Fruit fly (Drosophila melanogaster) whole organism, embryonic: ENCODE results near the gene CG10993.

ENCODE experiments used
- Asciz ChIP-seq: fragments of 200-800 bp; sonication (Bioruptor generic); optimal IDR thresholded peaks from 2 replicates; lab custom pipeline; 2017; ENCODE audit warnings: missing biosample characterization, mild to moderate bottlenecking, missing genetic modification characterization, missing genetic modification reagents
- Blimp-1 ChIP-seq: fragments of 200-800 bp; sonication (Bioruptor generic); optimal IDR thresholded peaks from 3 replicates; lab custom pipeline; 2018; ENCODE audit warnings: missing biosample characterization, missing genetic modification characterization, mild to moderate bottlenecking, moderate library complexity, missing genetic modification reagents
- C15 ChIP-seq: fragments of 200-800 bp; sonication (Bioruptor generic); IDR thresholded peaks from 3 replicates; pipeline ENCODE4 v1.3.6; 2022; ENCODE audit warnings: missing biosample characterization, missing genetic modification characterization
- CG10209 ChIP-seq: fragments of 200-800 bp; sonication (Bioruptor generic); optimal IDR thresholded peaks from 3 replicates; lab custom pipeline; 2017; ENCODE audit warnings: missing biosample characterization, mild to moderate bottlenecking, missing genetic modification characterization, missing genetic modification reagents
- CG10654 ChIP-seq: fragments of 200-800 bp; sonication (Bioruptor generic); optimal IDR thresholded peaks from 2 replicates; lab custom pipeline; 2016; ENCODE audit warnings: missing biosample characterization, missing genetic modification characterization
- CG12236 ChIP-seq: fragments of 200-800 bp; sonication (Bioruptor generic); optimal IDR thresholded peaks from 2 replicates; lab custom pipeline; 2016; ENCODE audit warnings: missing biosample characterization, missing genetic modification characterization
- CG1233 ChIP-seq: fragments of 200-800 bp; sonication (Bioruptor generic); optimal IDR thresholded peaks from 4 replicates; lab custom pipeline; 2018; ENCODE audit warnings: missing biosample characterization, mild to moderate bottlenecking, missing genetic modification characterization
- CG15073 ChIP-seq: fragments of 200-800 bp; sonication (Bioruptor generic); optimal IDR thresholded peaks from 2 replicates; lab custom pipeline; 2016; ENCODE audit warnings: missing biosample characterization, missing genetic modification characterization
- CG1529 ChIP-seq: fragments of 200-800 bp; sonication (Bioruptor generic); optimal IDR thresholded peaks from 3 replicates; lab custom pipeline; 2018; ENCODE audit warnings: missing biosample characterization, missing genetic modification characterization
- CG15601 ChIP-seq: fragments of 200-800 bp; sonication (Bioruptor generic); optimal IDR thresholded peaks from 3 replicates; lab custom pipeline; 2019; ENCODE audit warnings: missing biosample characterization, mild to moderate bottlenecking, missing genetic modification characterization, moderate library complexity
- CG17385 ChIP-seq: fragments of 200-800 bp; sonication (Bioruptor generic); optimal IDR thresholded peaks from 3 replicates; lab custom pipeline; 2018; ENCODE audit warnings: missing biosample characterization, mild to moderate bottlenecking, missing genetic modification characterization
- CG17829 ChIP-seq: fragments of 200-800 bp; optimal IDR thresholded peaks from 2 replicates; lab custom pipeline; 2019; ENCODE audit warnings: missing biosample characterization, mild to moderate bottlenecking, missing genetic modification characterization, moderate library complexity
- CG1792 ChIP-seq: fragments of 200-800 bp; sonication (Bioruptor generic); optimal IDR thresholded peaks from 2 replicates; lab custom pipeline; 2016; ENCODE audit warnings: missing biosample characterization, missing genetic modification characterization
- CG2889 ChIP-seq: fragments of 200-800 bp; sonication (Bioruptor generic); IDR thresholded peaks from 3 replicates; pipeline ENCODE4 v1.3.6; 2022; ENCODE audit warnings: missing biosample characterization, missing genetic modification characterization
- CG30403 ChIP-seq: fragments of 200-800 bp; sonication (Bioruptor generic); optimal IDR thresholded peaks from 3 replicates; lab custom pipeline; 2016; ENCODE audit warnings: missing biosample characterization, missing genetic modification characterization
- CG3995 ChIP-seq: fragments of 200-800 bp; sonication (Bioruptor generic); optimal IDR thresholded peaks from 3 replicates; lab custom pipeline; 2016; ENCODE audit warnings: missing biosample characterization, missing genetic modification characterization
- CG4282 ChIP-seq: fragments of 200-800 bp; sonication (Bioruptor generic); optimal IDR thresholded peaks from 2 replicates; lab custom pipeline; 2016; ENCODE audit warnings: missing biosample characterization, missing genetic modification characterization
- CG4404 ChIP-seq: fragments of 200-800 bp; sonication (Bioruptor generic); IDR thresholded peaks from 2 replicates; pipeline ENCODE4 v1.3.6; 2022; ENCODE audit warnings: missing biosample characterization, missing genetic modification characterization
- CG6175 ChIP-seq: fragments of 200-800 bp; sonication (Bioruptor generic); IDR thresholded peaks from 3 replicates; pipeline ENCODE4 v1.3.6; 2022; ENCODE audit warnings: missing biosample characterization, missing genetic modification characterization
- CG6813 ChIP-seq: fragments of 200-800 bp; sonication (Bioruptor generic); optimal IDR thresholded peaks from 2 replicates; lab custom pipeline; 2017; ENCODE audit warnings: missing biosample characterization, missing genetic modification characterization, mild to moderate bottlenecking, moderate library complexity, missing genetic modification reagents
- CG9727 ChIP-seq: fragments of 200-800 bp; sonication (Bioruptor generic); optimal IDR thresholded peaks from 3 replicates; lab custom pipeline; 2017; ENCODE audit warnings: missing biosample characterization, mild to moderate bottlenecking, missing genetic modification characterization
- Chrac-16 ChIP-seq: fragments of 200-800 bp; sonication (Bioruptor generic); optimal IDR thresholded peaks from 3 replicates; lab custom pipeline; 2016; ENCODE audit warnings: missing biosample characterization, missing genetic modification characterization
- CrebB ChIP-seq: fragments of 200-800 bp; sonication (Bioruptor generic); optimal IDR thresholded peaks from 3 replicates; lab custom pipeline; 2018; ENCODE audit warnings: missing biosample characterization, mild to moderate bottlenecking, missing genetic modification characterization
- Dp ChIP-seq: fragments of 200-800 bp; sonication (Bioruptor generic); optimal IDR thresholded peaks from 2 replicates; lab custom pipeline; 2018; ENCODE audit warnings: missing biosample characterization, mild to moderate bottlenecking, missing genetic modification characterization, moderate library complexity
- Fer1 ChIP-seq: fragments of 200-800 bp; sonication (Bioruptor generic); optimal IDR thresholded peaks from 2 replicates; lab custom pipeline; 2017; ENCODE audit warnings: missing biosample characterization, mild to moderate bottlenecking, missing genetic modification characterization
- HLH4C ChIP-seq: fragments of 200-800 bp; sonication (Bioruptor generic); IDR thresholded peaks from 3 replicates; pipeline ENCODE4 v1.3.6; 2022; ENCODE audit warnings: missing biosample characterization, missing genetic modification characterization; ENCODE audit not compliant: partially characterized antibody
- MBD-R2 ChIP-seq: fragments of 200-800 bp; sonication (Bioruptor generic); IDR thresholded peaks from 2 replicates; pipeline ENCODE4 v1.3.6; 2022; ENCODE audit warnings: missing biosample characterization, missing genetic modification characterization
- NFAT ChIP-seq: fragments of 200-800 bp; sonication (Bioruptor generic); IDR thresholded peaks from 2 replicates; pipeline ENCODE4 v1.3.6; 2022; ENCODE audit warnings: missing biosample characterization, missing genetic modification characterization
- Nf-YA ChIP-seq: fragments of 200-800 bp; sonication (Bioruptor generic); IDR thresholded peaks from 2 replicates; pipeline ENCODE4 v1.3.6; 2022; ENCODE audit warnings: missing biosample characterization, missing genetic modification characterization
- Nf-YC ChIP-seq: fragments of 200-800 bp; optimal IDR thresholded peaks from 3 replicates; lab custom pipeline; 2019; ENCODE audit warnings: missing biosample characterization, mild to moderate bottlenecking, missing genetic modification characterization, moderate library complexity
- Poxn ChIP-seq: fragments of 200-800 bp; sonication (Bioruptor generic); IDR thresholded peaks from 2 replicates; pipeline ENCODE4 v1.3.6; 2022; ENCODE audit warnings: missing biosample characterization, missing genetic modification characterization
- Scr ChIP-seq: fragments of 200-800 bp; sonication (Bioruptor generic); IDR thresholded peaks from 2 replicates; pipeline ENCODE4 v1.3.6; 2022; ENCODE audit warnings: missing biosample characterization, missing genetic modification characterization; ENCODE audit not compliant: partially characterized antibody
- Side ChIP-seq: fragments of 200-800 bp; sonication (Bioruptor generic); optimal IDR thresholded peaks from 2 replicates; lab custom pipeline; 2016; ENCODE audit warnings: missing biosample characterization, missing genetic modification characterization
- Stat92E ChIP-seq, 3 experiments: fragments of >200 bp in 2 of 3; fragments of 200-800 bp in 1 of 3; sonication (Bioruptor generic) in 1 of 3; optimal IDR thresholded peaks; 2 replicates each; lab custom pipeline; 2017 to 2019; ENCODE audit warnings: missing biosample characterization in 3 of 3, missing genetic modification characterization in 3 of 3, mild to moderate bottlenecking in 1 of 3, moderate library complexity in 1 of 3
- Vsx1 ChIP-seq: fragments of 200-800 bp; sonication (Bioruptor generic); optimal IDR thresholded peaks from 2 replicates; lab custom pipeline; 2017; ENCODE audit warnings: missing biosample characterization, mild to moderate bottlenecking, missing genetic modification characterization, missing genetic modification reagents
- ara ChIP-seq: fragments of 200-800 bp; sonication (Bioruptor generic); IDR thresholded peaks from 2 replicates; pipeline ENCODE4 v1.3.6; 2022; ENCODE audit warnings: missing biosample characterization, missing genetic modification characterization
- caup ChIP-seq: fragments of 200-800 bp; sonication (Bioruptor generic); optimal IDR thresholded peaks from 3 replicates; lab custom pipeline; 2017; ENCODE audit warnings: missing biosample characterization, mild to moderate bottlenecking, missing genetic modification characterization, moderate library complexity; ENCODE audit not compliant: severe bottlenecking
- ems ChIP-seq: fragments of 200-800 bp; sonication (Bioruptor generic); optimal IDR thresholded peaks from 3 replicates; lab custom pipeline; 2016; ENCODE audit warnings: missing biosample characterization, missing genetic modification characterization
- gfzf ChIP-seq: fragments of 200-800 bp; sonication (Bioruptor generic); optimal IDR thresholded peaks from 2 replicates; lab custom pipeline; 2016; ENCODE audit warnings: missing biosample characterization, mild to moderate bottlenecking, missing genetic modification characterization, moderate library complexity
- inv ChIP-seq: fragments of 200-800 bp; sonication (Bioruptor generic); IDR thresholded peaks from 2 replicates; pipeline ENCODE4 v1.3.6; 2022; ENCODE audit warnings: missing biosample characterization, missing genetic modification characterization; ENCODE audit not compliant: partially characterized antibody
- nerfin-1 ChIP-seq: fragments of 200-800 bp; sonication (Bioruptor generic); optimal IDR thresholded peaks from 3 replicates; lab custom pipeline; 2019; ENCODE audit warnings: missing biosample characterization, mild to moderate bottlenecking, missing genetic modification characterization, moderate library complexity
- odd ChIP-seq: fragments of 200-800 bp; sonication (Bioruptor generic); optimal IDR thresholded peaks from 2 replicates; lab custom pipeline; 2017; ENCODE audit warnings: missing biosample characterization, mild to moderate bottlenecking, missing genetic modification characterization
- otp ChIP-seq: fragments of 200-800 bp; sonication (Bioruptor generic); IDR thresholded peaks from 3 replicates; pipeline ENCODE4, ENCODE4 v1.3.6; 2022; ENCODE audit warnings: missing biosample characterization, missing genetic modification characterization
- pum ChIP-seq: fragments of 200-800 bp; sonication (Bioruptor generic); optimal IDR thresholded peaks from 2 replicates; lab custom pipeline; 2016; ENCODE audit warnings: missing biosample characterization, missing genetic modification characterization
- slou ChIP-seq: fragments of 200-800 bp; sonication (Bioruptor generic); optimal IDR thresholded peaks from 3 replicates; lab custom pipeline; 2016; ENCODE audit warnings: missing biosample characterization, missing genetic modification characterization
- trem ChIP-seq: fragments of 200-800 bp; optimal IDR thresholded peaks from 3 replicates; lab custom pipeline; 2019; ENCODE audit warnings: missing biosample characterization, mild to moderate bottlenecking, missing genetic modification characterization, moderate library complexity
- unc-4 ChIP-seq: fragments of 200-800 bp; sonication (Bioruptor generic); IDR thresholded peaks from 2 replicates; pipeline ENCODE4 v1.3.6; 2022; ENCODE audit warnings: missing biosample characterization, missing genetic modification characterization; ENCODE audit not compliant: partially characterized antibody
- vvl ChIP-seq: fragments of 200-800 bp; sonication (Bioruptor generic); IDR thresholded peaks from 2 replicates; pipeline ENCODE4 v1.3.6; 2022; ENCODE audit warnings: missing biosample characterization, missing genetic modification characterization
- yki ChIP-seq: fragments of >200 bp; optimal IDR thresholded peaks from 3 replicates; lab custom pipeline; 2018
- zfh1 ChIP-seq: fragments of 200-800 bp; sonication (Bioruptor generic); IDR thresholded peaks from 3 replicates; pipeline ENCODE4 v1.3.6; 2022; ENCODE audit warnings: missing biosample characterization, missing genetic modification characterization

CG10993 gene

DNA sequence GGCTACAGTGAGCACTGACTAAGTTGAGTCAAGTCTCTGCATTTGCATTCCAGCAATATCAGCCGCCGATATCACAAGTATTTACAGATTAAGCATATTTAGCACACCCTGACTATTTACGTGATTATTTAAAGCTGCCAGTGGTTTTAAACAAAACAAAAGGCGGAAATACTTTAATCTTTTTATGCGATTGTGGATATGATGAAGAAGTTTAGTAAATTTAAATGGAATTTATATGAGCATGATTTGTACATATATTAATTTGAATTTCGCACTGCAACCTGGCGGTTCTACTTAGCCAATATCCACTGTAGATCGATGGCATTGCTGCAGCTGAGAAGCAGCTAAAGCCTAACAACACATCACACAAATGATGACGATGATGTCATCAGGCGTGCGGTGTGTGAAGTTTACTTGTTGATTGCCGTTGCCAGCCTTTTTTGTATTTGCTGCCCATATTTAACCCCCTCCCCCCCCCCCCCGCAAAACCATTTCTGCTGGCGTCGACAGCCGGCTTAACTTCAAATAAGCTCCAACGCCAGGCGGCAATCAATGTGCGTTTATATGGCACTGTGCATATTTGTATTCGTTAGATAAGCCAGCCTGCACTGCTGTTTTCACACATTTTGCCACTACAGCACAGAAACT, 24.7 kb upstream of the CG10993 start (continued):
- peak; percentile 60 for TF ChIP-seq CG10209
- no peak for TF ChIP-seq zfh1 (GFP tag; lab: Robert Waterston, UW)
- TF ChIP-seq MBD-R2 (GFP tag; lab: Robert Waterston, UW) = no peak
- TF ChIP-seq CG15073 = no peak
- peak; percentile 46 for TF ChIP-seq CG17385 (GFP tag; lab: Kevin White, UChicago)
- no peak for TF ChIP-seq yki (lab: Kevin White, UChicago)
- TF ChIP-seq CG2889 (GFP tag; lab: Robert Waterston, UW) = no peak
- TF ChIP-seq Asciz (GFP tag; lab: Kevin White, UChicago) = peak; percentile 54
- TF ChIP-seq HLH4C (GFP tag; lab: Robert Waterston, UW) = no peak
- TF ChIP-seq CG3995 = peak; percentile 3
- no peak for TF ChIP-seq CG4282 (GFP tag; lab: Kevin White, UChicago)
- 0 out of 3 replicates have a peak, but pooled peaks have one; percentile 8 for TF ChIP-seq otp
- peak; percentile 50 for TF ChIP-seq Fer1 (GFP tag; lab: Kevin White, UChicago)
- no peak for TF ChIP-seq Stat92E (GFP tag; optimal IDR thresholded peaks at IDR 0.05; lab: Kevin White, UChicago)
- TF ChIP-seq inv (GFP tag; lab: Robert Waterston, UW) = no peak
- TF ChIP-seq pum = peak; percentile 44
- TF ChIP-seq CG4404 = peak; percentile 33; the same call in 1 of the 2 replicates
- peak; percentile 65 for TF ChIP-seq CG30403 (GFP tag; lab: Kevin White, UChicago)
- TF ChIP-seq gfzf (GFP tag; lab: Kevin White, UChicago) = no peak
- TF ChIP-seq odd (GFP tag; lab: Kevin White, UChicago) = peak; percentile 40
- no peak for TF ChIP-seq Scr
- peak; percentile 38 for TF ChIP-seq CG1792 (GFP tag; lab: Kevin White, UChicago)
- TF ChIP-seq slou (GFP tag; lab: Kevin White, UChicago) = peak; percentile 42
- TF ChIP-seq CG6175 (GFP tag; lab: Robert Waterston, UW) = no peak
- TF ChIP-seq Nf-YA (GFP tag; lab: Robert Waterston, UW) = no peak; the same call in 1 of the 2 replicates
- TF ChIP-seq Blimp-1 (GFP tag; lab: Kevin White, UChicago) = peak; percentile 50
- TF ChIP-seq Vsx1 (GFP tag; lab: Kevin White, UChicago) = peak; percentile 34
- TF ChIP-seq CG12236 (GFP tag; lab: Kevin White, UChicago) = peak; percentile 25
- no peak for TF ChIP-seq C15 (GFP tag; lab: Robert Waterston, UW)
- TF ChIP-seq CG10654 (GFP tag; lab: Kevin White, UChicago) = no peak
- no peak for TF ChIP-seq CG1233 (GFP tag; lab: Kevin White, UChicago)
- no peak for TF ChIP-seq NFAT (GFP tag; lab: Robert Waterston, UW)
- TF ChIP-seq CG9727 (GFP tag; lab: Kevin White, UChicago) = peak; percentile 60
- TF ChIP-seq Chrac-16 (GFP tag; lab: Kevin White, UChicago) = peak; percentile 24
- TF ChIP-seq CG17829 (tag; lab: Kevin White, UChicago) = peak; percentile 62
- TF ChIP-seq caup = peak; percentile 26
- peak; percentile 25 for TF ChIP-seq CG1529 (GFP tag; lab: Kevin White, UChicago)
- peak; percentile 23 for TF ChIP-seq ems (GFP tag; lab: Kevin White, UChicago)
- peak; percentile 32; the same call in 1 of the 2 replicates for TF ChIP-seq vvl
- peak; percentile 43 for TF ChIP-seq CG15601 (tag; lab: Kevin White, UChicago)
- no peak for TF ChIP-seq Dp (GFP tag; lab: Kevin White, UChicago)
- TF ChIP-seq Side (GFP tag; lab: Kevin White, UChicago) = peak; percentile 40
- no peak for TF ChIP-seq Poxn (GFP tag; lab: Robert Waterston, UW)
- peak; percentile 17 for TF ChIP-seq Nf-YC
- no peak for TF ChIP-seq CrebB
- TF ChIP-seq nerfin-1 (tag; lab: Kevin White, UChicago) = peak; percentile 44
- peak; percentile 29 for TF ChIP-seq CG6813 (GFP tag; lab: Kevin White, UChicago)
- no peak for TF ChIP-seq unc-4 (GFP tag; lab: Robert Waterston, UW)
- no peak for TF ChIP-seq ara (GFP tag; lab: Robert Waterston, UW)
- TF ChIP-seq trem (tag; lab: Kevin White, UChicago) = no peak
